Fruit fly (Drosophila melanogaster) whole organism: Measurements from ENCODE around the gene JMJD7.

Source experiments
- CG8478 ChIP-seq: fragments of >200 bp; optimal IDR thresholded peaks from 2 replicates; lab custom pipeline; 2018; ENCODE audit warnings: inconsistent platforms
- Dll ChIP-seq: fragments of >200 bp; optimal IDR thresholded peaks from 2 replicates; lab custom pipeline; 2017
- EcR ChIP-seq, 2 experiments: fragments of >200 bp; optimal IDR thresholded peaks; 2 replicates each; lab custom pipeline; 2017; ENCODE audit warnings: missing biosample characterization in 2 of 2, missing genetic modification characterization in 2 of 2, missing genetic modification reagents in 2 of 2
- pan ChIP-seq: fragments of >200 bp; optimal IDR thresholded peaks from 2 replicates; lab custom pipeline; 2017
- psq ChIP-seq: fragments of >200 bp; optimal IDR thresholded peaks from 2 replicates; lab custom pipeline; 2017
- usp ChIP-seq: fragments of >200 bp; optimal IDR thresholded peaks from 2 replicates; lab custom pipeline; 2017; ENCODE audit warnings: missing biosample characterization, missing genetic modification characterization, mixed read lengths

Gene JMJD7

DNA sequence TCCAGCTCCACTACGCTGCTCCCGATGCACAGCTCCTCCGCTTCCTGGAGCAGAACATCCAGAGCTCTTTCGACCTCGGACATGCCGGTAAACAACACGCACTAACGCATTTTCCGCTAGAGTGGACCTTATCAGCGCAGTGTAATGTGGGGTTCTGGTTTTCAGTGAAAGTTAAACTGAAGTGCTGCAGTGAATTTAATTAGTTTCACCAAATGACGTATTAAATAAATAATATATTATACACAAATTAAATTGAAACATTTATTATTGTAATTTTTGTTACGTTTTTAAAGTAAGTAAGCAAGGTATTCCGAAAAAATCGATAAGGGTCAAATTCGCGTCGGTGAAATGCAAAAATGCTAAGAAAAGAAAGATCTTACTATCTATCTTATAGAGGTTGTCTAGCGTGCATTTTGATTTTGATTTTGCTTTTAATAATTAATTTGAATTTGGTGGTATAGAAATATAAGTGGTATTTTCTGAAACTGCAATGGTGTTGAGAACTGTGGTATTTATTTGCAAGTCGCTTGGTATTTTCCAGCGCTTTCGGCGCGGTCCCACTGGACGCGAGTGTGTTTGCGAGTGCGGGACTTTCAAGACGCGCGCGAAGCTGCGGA lies at the start of gene JMJD7, which contains the start of gene CG10738:
Gene JMJD7 (minus strand): TSS at position 107 of the 617 bp plus-strand sequence.
Gene CG10738 (plus strand): TSS at position 594 of the 617 bp plus-strand sequence.
- TF ChIP-seq CG8478 (lab: Kevin White, UChicago) (no peak), psq (no peak), EcR (GFP tag; optimal IDR thresholded peaks at IDR 0.05; lab: Kevin White, UChicago) (no peak), Dll (lab: Kevin White, UChicago) (no peak), pan (lab: Kevin White, UChicago) (no peak), usp (no peak)

- no peak for TF ChIP-seq psq
- TF ChIP-seq EcR (GFP tag; optimal IDR thresholded peaks at IDR 0.05; lab: Kevin White, UChicago) = no peak
- TF ChIP-seq usp = no peak
- no peak for TF ChIP-seq CG8478 (lab: Kevin White, UChicago)
- TF ChIP-seq pan (lab: Kevin White, UChicago) = no peak
- no peak for TF ChIP-seq Dll (lab: Kevin White, UChicago)
Measured at dm6 chr3L:13499531-13499930, 49.4 kb upstream of the JMJD7 start.

DNA sequence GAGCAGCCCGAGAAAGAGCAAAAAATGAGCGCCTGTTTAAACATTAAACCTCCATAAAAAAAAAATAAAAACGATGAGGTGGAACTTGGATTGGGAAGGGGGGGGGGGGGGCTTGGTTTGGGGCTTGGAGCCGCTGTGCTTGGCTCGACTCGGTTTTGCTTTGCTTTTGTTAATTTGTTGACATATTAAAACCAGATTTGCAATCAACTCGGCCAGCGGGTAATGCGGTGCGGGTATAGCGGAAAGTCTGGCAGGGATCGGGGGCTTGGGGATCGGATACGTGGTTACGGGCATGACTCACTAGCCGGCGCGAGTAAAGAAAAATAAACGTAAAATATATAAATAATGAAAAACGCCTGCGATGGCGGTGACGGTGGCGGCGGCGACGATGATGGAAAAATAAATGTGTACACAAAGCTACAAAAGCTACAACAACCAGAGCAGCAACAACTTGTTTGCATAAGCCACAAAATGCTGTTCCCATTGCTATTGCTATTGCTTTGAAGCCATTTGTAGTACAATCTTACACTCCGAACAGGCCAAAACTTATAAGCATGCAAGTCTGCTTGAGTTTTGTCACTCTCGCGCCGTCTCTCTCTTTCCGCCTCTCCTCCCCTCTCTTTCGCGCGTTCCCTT lies 47.8 kb upstream of the JMJD7 start:
- TF ChIP-seq Dll (lab: Kevin White, UChicago) (no peak), CG8478 (lab: Kevin White, UChicago) (no peak), EcR (GFP tag; optimal IDR thresholded peaks at IDR 0.05; lab: Kevin White, UChicago) (no peak), usp (no peak), pan (lab: Kevin White, UChicago) (no peak), psq (no peak)

dm6 chr3L:13495065-13495464 lies 45.0 kb upstream of the JMJD7 start:
- no peak for TF ChIP-seq usp
- TF ChIP-seq CG8478 (lab: Kevin White, UChicago) = no peak
- no peak for TF ChIP-seq psq
- no peak for TF ChIP-seq Dll (lab: Kevin White, UChicago)
- no peak for TF ChIP-seq pan (lab: Kevin White, UChicago)
- no peak for TF ChIP-seq EcR (GFP tag; optimal IDR thresholded peaks at IDR 0.05; lab: Kevin White, UChicago)

DNA sequence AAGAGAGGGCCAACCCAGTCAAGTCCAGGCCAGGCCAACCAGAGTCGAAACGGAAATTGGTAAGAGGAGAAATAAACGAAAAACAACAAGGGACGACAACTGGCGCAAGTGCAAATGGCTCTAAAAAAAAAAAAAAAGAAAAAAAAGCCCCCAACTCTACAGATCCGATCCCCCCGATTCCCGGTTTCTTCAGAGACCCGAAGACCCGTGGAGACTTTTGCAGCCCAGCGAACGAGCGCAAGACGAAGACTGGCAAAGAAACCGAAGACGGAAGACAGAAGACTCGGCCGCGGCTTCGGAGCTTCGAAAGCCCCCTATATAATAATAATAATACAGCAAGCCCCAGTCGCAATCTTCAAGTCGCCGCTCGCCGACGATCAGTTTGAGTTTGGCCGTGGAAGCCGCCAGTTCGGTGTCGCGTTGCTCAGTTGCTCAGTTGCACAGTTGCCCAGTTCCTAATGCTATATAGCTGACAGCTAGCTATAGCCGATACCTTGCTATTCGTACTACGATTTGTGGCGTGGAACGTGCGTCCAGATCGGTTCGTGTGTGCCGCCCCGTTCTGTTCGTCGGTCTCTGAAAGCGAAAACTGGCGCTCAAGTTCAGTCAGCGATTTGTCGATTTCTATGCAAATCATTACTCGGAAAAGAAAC lies 44.4 kb upstream of the JMJD7 start:
- TF ChIP-seq usp (no peak), Dll (lab: Kevin White, UChicago) (peak; percentile 11), psq (no peak), CG8478 (lab: Kevin White, UChicago) (no peak), pan (lab: Kevin White, UChicago) (no peak), EcR (GFP tag; optimal IDR thresholded peaks at IDR 0.05; lab: Kevin White, UChicago) (peak in 1 of 2 experiments; percentile 7)

DNA sequence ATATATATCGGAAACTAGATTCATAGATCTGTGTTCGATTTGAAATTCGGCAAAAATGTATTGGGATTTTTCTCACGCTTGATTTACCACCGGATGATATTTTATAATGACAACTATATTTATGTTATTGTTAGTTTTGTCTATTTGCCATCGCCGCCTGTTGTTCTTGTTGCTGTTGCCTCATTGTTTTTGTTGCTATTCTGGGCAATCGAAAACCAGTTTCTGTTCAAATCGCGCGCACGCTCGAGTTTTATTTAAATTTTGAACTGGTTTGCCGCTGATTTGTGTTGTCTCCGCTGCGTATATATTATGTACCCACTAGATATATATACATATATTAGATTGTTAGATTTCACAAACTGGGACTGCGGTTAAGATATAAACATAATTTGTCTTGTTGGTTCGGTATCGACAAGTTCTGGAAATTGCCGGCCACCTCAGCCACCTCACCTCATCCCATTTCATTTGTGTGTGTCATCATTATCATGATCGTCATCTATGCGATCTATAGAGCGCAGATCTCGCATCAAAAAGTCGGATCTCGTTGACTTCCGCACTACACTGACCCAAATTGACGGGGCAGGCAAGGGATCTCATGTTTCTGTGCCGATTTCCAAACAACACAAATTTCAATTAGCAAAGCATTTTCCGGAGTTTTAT lies 40.7 kb upstream of the JMJD7 start:
- no peak for TF ChIP-seq psq
- no peak for TF ChIP-seq pan (lab: Kevin White, UChicago)
- no peak for TF ChIP-seq usp
- TF ChIP-seq EcR (GFP tag; optimal IDR thresholded peaks at IDR 0.05; lab: Kevin White, UChicago) = no peak
- no peak for TF ChIP-seq Dll (lab: Kevin White, UChicago)

dm6 chr3L:13489193-13489752 lies 39.2 kb upstream of the JMJD7 start:
- TF ChIP-seq CG8478 (lab: Kevin White, UChicago) (no peak), pan (lab: Kevin White, UChicago) (no peak), psq (no peak), Dll (lab: Kevin White, UChicago) (no peak), EcR (GFP tag; optimal IDR thresholded peaks at IDR 0.05; lab: Kevin White, UChicago) (no peak), usp (no peak)

dm6 chr3L:13488129-13488876 lies 38.2 kb upstream of the JMJD7 start:
- TF ChIP-seq usp (no peak), EcR (GFP tag; optimal IDR thresholded peaks at IDR 0.05; lab: Kevin White, UChicago) (no peak), psq (no peak), pan (lab: Kevin White, UChicago) (no peak), CG8478 (lab: Kevin White, UChicago) (no peak), Dll (lab: Kevin White, UChicago) (no peak)

DNA sequence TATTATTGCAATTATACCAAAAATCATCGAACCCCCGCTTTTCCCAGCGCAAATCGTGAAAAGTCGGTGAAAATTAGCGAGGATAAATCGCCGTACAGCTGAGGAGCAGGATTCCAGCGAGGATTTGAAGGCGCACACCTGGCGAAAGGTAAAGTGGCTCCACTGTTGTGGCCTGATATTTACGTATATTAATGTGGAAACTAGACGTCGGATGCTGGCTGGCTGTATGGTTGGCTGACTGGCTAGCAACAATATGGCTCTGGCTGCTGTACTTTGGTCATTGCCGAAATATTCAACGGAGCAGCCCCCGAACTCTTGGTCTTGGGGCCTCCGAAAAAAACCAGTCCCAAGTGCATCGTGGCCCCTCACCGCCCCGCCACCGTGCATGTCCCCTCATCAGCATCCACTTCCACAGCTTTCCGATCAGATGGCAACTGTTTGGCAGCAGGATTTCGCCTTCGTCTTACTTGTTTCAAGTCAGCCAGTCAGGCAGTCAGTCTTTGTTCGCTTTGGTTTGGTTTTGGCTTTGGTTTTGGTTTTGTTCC lies 36.8 kb upstream of the JMJD7 start:
- TF ChIP-seq Dll (lab: Kevin White, UChicago) (peak; percentile 15), pan (lab: Kevin White, UChicago) (no peak), EcR (GFP tag; optimal IDR thresholded peaks at IDR 0.05; lab: Kevin White, UChicago) (no peak), CG8478 (lab: Kevin White, UChicago) (no peak), psq (no peak), usp (no peak)

DNA sequence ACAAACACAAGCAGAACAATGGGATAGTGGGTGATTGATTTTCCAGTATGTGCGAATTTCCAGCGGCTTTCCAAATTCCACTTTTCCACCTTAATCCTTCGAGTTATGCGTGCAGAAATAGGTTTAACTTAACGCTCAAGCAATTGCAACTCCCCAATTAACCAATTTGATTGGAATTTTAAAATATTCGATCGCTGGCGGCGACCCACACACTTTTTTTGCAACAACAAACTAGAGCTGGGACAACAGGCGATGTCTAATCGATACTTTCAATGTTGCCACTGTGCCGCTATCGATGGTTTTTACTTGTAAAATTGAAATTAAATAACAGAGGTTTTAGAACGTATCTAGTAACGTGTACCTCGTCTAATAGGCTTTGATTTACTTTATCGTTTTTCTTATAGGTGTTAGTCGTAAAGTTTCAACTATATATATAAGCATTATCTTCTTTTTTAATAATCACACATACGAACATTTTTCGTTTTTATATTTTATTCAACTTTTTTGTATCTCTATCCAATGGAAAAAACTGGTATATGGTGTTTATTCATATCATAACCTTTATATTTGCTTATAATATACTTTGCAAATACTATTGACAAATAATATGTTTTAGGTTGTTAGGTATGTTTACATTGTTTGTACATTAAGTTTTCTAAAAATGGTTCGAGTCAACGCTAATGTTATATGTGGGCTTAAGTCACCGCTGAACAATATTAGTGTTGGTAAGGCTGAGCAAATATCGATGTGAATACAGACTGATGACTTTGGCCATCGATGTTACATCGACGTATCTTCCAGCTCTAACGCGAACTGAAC lies 36.2 kb upstream of the JMJD7 start, which contains the start of the genes Abp1 and Tgi:
Gene Abp1 (minus strand): TSS at position 240 of the 819 bp plus-strand sequence.
Gene Tgi (plus strand): TSS at position 757 of the 819 bp plus-strand sequence.
- no peak for TF ChIP-seq usp
- no peak for TF ChIP-seq CG8478 (lab: Kevin White, UChicago)
- TF ChIP-seq EcR (GFP tag; optimal IDR thresholded peaks at IDR 0.05; lab: Kevin White, UChicago) = no peak
- no peak for TF ChIP-seq pan (lab: Kevin White, UChicago)
- TF ChIP-seq psq = no peak
- TF ChIP-seq Dll (lab: Kevin White, UChicago) = no peak
